Fruit fly (Drosophila melanogaster) whole organism, embryonic: Measurements from ENCODE around the gene Sodh1.

Source experiments
- Aef1 ChIP-seq: fragments of 200-800 bp; sonication (Bioruptor generic); IDR thresholded peaks from 3 replicates; pipeline ENCODE4 v1.3.6; 2022; ENCODE audit warnings: missing biosample characterization, missing genetic modification characterization
- BtbVII ChIP-seq: fragments of 200-800 bp; sonication (Bioruptor generic); optimal IDR thresholded peaks from 3 replicates; lab custom pipeline; 2017; ENCODE audit warnings: missing biosample characterization, mild to moderate bottlenecking, missing genetic modification characterization
- CG1024 ChIP-seq: fragments of 200-800 bp; sonication (Bioruptor generic); IDR thresholded peaks from 2 replicates; pipeline ENCODE4 v1.3.6; 2022; ENCODE audit warnings: missing biosample characterization, missing genetic modification characterization
- CG11504 ChIP-seq: fragments of 200-800 bp; sonication (Bioruptor generic); optimal IDR thresholded peaks from 3 replicates; lab custom pipeline; 2019; ENCODE audit warnings: missing biosample characterization, mild to moderate bottlenecking, missing genetic modification characterization, moderate library complexity
- CG12155 ChIP-seq: fragments of 200-800 bp; sonication (Bioruptor generic); optimal IDR thresholded peaks from 3 replicates; lab custom pipeline; 2016; ENCODE audit warnings: missing biosample characterization, missing genetic modification characterization
- CG13775 ChIP-seq: fragments of 200-800 bp; sonication (Bioruptor generic); optimal IDR thresholded peaks from 3 replicates; lab custom pipeline; 2017; ENCODE audit warnings: missing biosample characterization, mild to moderate bottlenecking, missing genetic modification characterization
- CG14860 ChIP-seq: fragments of 200-800 bp; sonication (Bioruptor generic); IDR thresholded peaks from 3 replicates; pipeline ENCODE4 v1.3.6; 2022; ENCODE audit warnings: missing biosample characterization, missing genetic modification characterization; ENCODE audit not compliant: partially characterized antibody
- CG15073 ChIP-seq: fragments of 200-800 bp; sonication (Bioruptor generic); optimal IDR thresholded peaks from 2 replicates; lab custom pipeline; 2016; ENCODE audit warnings: missing biosample characterization, missing genetic modification characterization
- CG15269 ChIP-seq: fragments of 200-800 bp; sonication (Bioruptor generic); optimal IDR thresholded peaks from 2 replicates; lab custom pipeline; 2018; ENCODE audit warnings: missing biosample characterization, mild to moderate bottlenecking, missing genetic modification characterization, moderate library complexity
- CG15601 ChIP-seq: fragments of 200-800 bp; sonication (Bioruptor generic); optimal IDR thresholded peaks from 3 replicates; lab custom pipeline; 2019; ENCODE audit warnings: missing biosample characterization, mild to moderate bottlenecking, missing genetic modification characterization, moderate library complexity
- CG16779 ChIP-seq: fragments of 200-800 bp; sonication (Bioruptor generic); IDR thresholded peaks from 2 replicates; pipeline ENCODE4 v1.3.6; 2022; ENCODE audit warnings: missing biosample characterization, missing genetic modification characterization
- CG18599 ChIP-seq: fragments of 200-800 bp; sonication (Bioruptor generic); optimal IDR thresholded peaks from 3 replicates; lab custom pipeline; 2017; ENCODE audit warnings: missing biosample characterization, missing genetic modification characterization, mild to moderate bottlenecking, moderate library complexity, missing genetic modification reagents
- CG30403 ChIP-seq: fragments of 200-800 bp; sonication (Bioruptor generic); optimal IDR thresholded peaks from 3 replicates; lab custom pipeline; 2016; ENCODE audit warnings: missing biosample characterization, missing genetic modification characterization
- CG32532 ChIP-seq: fragments of 200-800 bp; sonication (Bioruptor generic); IDR thresholded peaks from 2 replicates; pipeline ENCODE4 v1.3.6; 2022; ENCODE audit warnings: missing biosample characterization, missing genetic modification characterization
- CG34376 ChIP-seq: fragments of 200-800 bp; sonication (Bioruptor generic); optimal IDR thresholded peaks from 2 replicates; lab custom pipeline; 2018; ENCODE audit warnings: missing biosample characterization, mild to moderate bottlenecking, missing genetic modification characterization
- CG4617 ChIP-seq: fragments of 200-800 bp; sonication (Bioruptor generic); optimal IDR thresholded peaks from 3 replicates; lab custom pipeline; 2016; ENCODE audit warnings: missing biosample characterization, missing genetic modification characterization, borderline replicate concordance
- CG7556 ChIP-seq: fragments of 200-800 bp; sonication (Bioruptor generic); optimal IDR thresholded peaks from 2 replicates; lab custom pipeline; 2017; ENCODE audit warnings: missing biosample characterization, mild to moderate bottlenecking, missing genetic modification characterization
- D19A ChIP-seq: fragments of 200-800 bp; optimal IDR thresholded peaks from 3 replicates; lab custom pipeline; 2019; ENCODE audit warnings: missing biosample characterization, mild to moderate bottlenecking, missing genetic modification characterization, moderate library complexity
- Dip3 ChIP-seq: fragments of 200-800 bp; sonication (Bioruptor generic); optimal IDR thresholded peaks from 3 replicates; lab custom pipeline; 2016; ENCODE audit warnings: missing biosample characterization, missing genetic modification characterization
- Fer1 ChIP-seq: fragments of 200-800 bp; sonication (Bioruptor generic); optimal IDR thresholded peaks from 2 replicates; lab custom pipeline; 2017; ENCODE audit warnings: missing biosample characterization, mild to moderate bottlenecking, missing genetic modification characterization
- GATAe ChIP-seq: fragments of 200-800 bp; sonication (Bioruptor generic); conservative IDR thresholded peaks from 2 replicates; pipeline ENCODE4 v1.3.6; 2022; ENCODE audit warnings: missing biosample characterization, missing genetic modification characterization
- H15 ChIP-seq: fragments of 200-800 bp; sonication (Bioruptor generic); IDR thresholded peaks from 3 replicates; pipeline ENCODE4 v1.3.6; 2022; ENCODE audit warnings: missing biosample characterization, missing genetic modification characterization
- HHEX ChIP-seq: fragments of 200-800 bp; sonication (Bioruptor generic); optimal IDR thresholded peaks from 3 replicates; lab custom pipeline; 2017; ENCODE audit warnings: missing biosample characterization, mild to moderate bottlenecking, missing genetic modification characterization, missing genetic modification reagents
- HLH3B ChIP-seq: fragments of 200-800 bp; sonication (Bioruptor generic); IDR thresholded peaks from 2 replicates; pipeline ENCODE4 v1.3.6; 2022; ENCODE audit warnings: missing biosample characterization, missing genetic modification characterization
- HLH4C ChIP-seq: fragments of 200-800 bp; sonication (Bioruptor generic); IDR thresholded peaks from 3 replicates; pipeline ENCODE4 v1.3.6; 2022; ENCODE audit warnings: missing biosample characterization, missing genetic modification characterization; ENCODE audit not compliant: partially characterized antibody
- Hey ChIP-seq: fragments of 200-800 bp; sonication (Bioruptor generic); optimal IDR thresholded peaks from 3 replicates; lab custom pipeline; 2018; ENCODE audit warnings: missing biosample characterization, mild to moderate bottlenecking, missing genetic modification characterization
- HmgD ChIP-seq: fragments of 200-800 bp; sonication (Bioruptor generic); optimal IDR thresholded peaks from 3 replicates; lab custom pipeline; 2016; ENCODE audit warnings: missing biosample characterization, missing genetic modification characterization
- Kr ChIP-seq: fragments of 200-800 bp; sonication (Bioruptor generic); optimal IDR thresholded peaks from 2 replicates; lab custom pipeline; 2017; ENCODE audit warnings: missing biosample characterization, mild to moderate bottlenecking, missing genetic modification characterization
- Lhr ChIP-seq: fragments of 200-800 bp; sonication (Bioruptor generic); optimal IDR thresholded peaks from 3 replicates; lab custom pipeline; 2017; ENCODE audit warnings: mild to moderate bottlenecking, missing biosample characterization, missing genetic modification reagents, missing genetic modification characterization
- Nf-YB ChIP-seq: fragments of 200-800 bp; sonication (Bioruptor generic); optimal IDR thresholded peaks from 3 replicates; lab custom pipeline; 2019; ENCODE audit warnings: missing biosample characterization, mild to moderate bottlenecking, missing genetic modification characterization, moderate library complexity
- Opbp ChIP-seq: fragments of 200-800 bp; sonication (Bioruptor generic); IDR thresholded peaks from 3 replicates; pipeline ENCODE4 v1.3.6; 2022; ENCODE audit warnings: missing biosample characterization, missing genetic modification characterization; ENCODE audit not compliant: partially characterized antibody
- cad ChIP-seq: fragments of >200 bp; optimal IDR thresholded peaks from 2 replicates; lab custom pipeline; 2017; ENCODE audit warnings: missing biosample characterization, missing genetic modification characterization
- chm ChIP-seq: fragments of 200-800 bp; sonication (Bioruptor generic); IDR thresholded peaks from 2 replicates; pipeline ENCODE4 v1.3.6; 2022; ENCODE audit warnings: missing biosample characterization, missing genetic modification characterization
- danr ChIP-seq: fragments of 200-800 bp; sonication (Bioruptor generic); IDR thresholded peaks from 2 replicates; pipeline ENCODE4 v1.3.6; 2022; ENCODE audit warnings: missing biosample characterization, missing genetic modification characterization
- emc ChIP-seq: fragments of 200-800 bp; sonication (Bioruptor generic); optimal IDR thresholded peaks from 2 replicates; lab custom pipeline; 2016; ENCODE audit warnings: missing biosample characterization, missing genetic modification characterization
- fu2 ChIP-seq: fragments of 200-800 bp; sonication (Bioruptor generic); optimal IDR thresholded peaks from 2 replicates; lab custom pipeline; 2016; ENCODE audit warnings: missing biosample characterization, missing genetic modification characterization
- gem ChIP-seq: fragments of 200-800 bp; sonication (Bioruptor generic); optimal IDR thresholded peaks from 2 replicates; lab custom pipeline; 2019; ENCODE audit warnings: missing biosample characterization, mild to moderate bottlenecking, missing genetic modification characterization, moderate library complexity
- gfzf ChIP-seq: fragments of 200-800 bp; sonication (Bioruptor generic); optimal IDR thresholded peaks from 2 replicates; lab custom pipeline; 2016; ENCODE audit warnings: missing biosample characterization, mild to moderate bottlenecking, missing genetic modification characterization, moderate library complexity
- gt ChIP-seq: fragments of 200-800 bp; sonication (Bioruptor generic); IDR thresholded peaks from 2 replicates; pipeline ENCODE4 v1.3.6; 2022; ENCODE audit warnings: missing biosample characterization, missing genetic modification characterization
- ken ChIP-seq: fragments of 200-800 bp; sonication (Bioruptor generic); IDR thresholded peaks from 3 replicates; pipeline ENCODE4 v1.3.6; 2022; ENCODE audit warnings: missing biosample characterization, missing genetic modification characterization
- kni ChIP-seq: fragments of 200-800 bp; sonication (Bioruptor generic); optimal IDR thresholded peaks from 3 replicates; lab custom pipeline; 2017; ENCODE audit warnings: mild to moderate bottlenecking, missing biosample characterization, missing genetic modification reagents, missing genetic modification characterization
- knrl ChIP-seq: fragments of 200-800 bp; sonication (Bioruptor generic); IDR thresholded peaks from 3 replicates; pipeline ENCODE4 v1.3.6; 2022; ENCODE audit warnings: missing biosample characterization, missing genetic modification characterization; ENCODE audit not compliant: partially characterized antibody
- luna ChIP-seq: fragments of 200-800 bp; sonication (Bioruptor generic); optimal IDR thresholded peaks from 2 replicates; lab custom pipeline; 2016; ENCODE audit warnings: missing biosample characterization, missing genetic modification characterization
- mam ChIP-seq: fragments of 200-800 bp; sonication (Bioruptor generic); optimal IDR thresholded peaks from 3 replicates; lab custom pipeline; 2016; ENCODE audit warnings: missing biosample characterization, missing genetic modification characterization
- nom ChIP-seq: fragments of 200-800 bp; sonication (Bioruptor generic); optimal IDR thresholded peaks from 2 replicates; lab custom pipeline; 2017; ENCODE audit warnings: missing biosample characterization, missing genetic modification characterization, mild to moderate bottlenecking, moderate library complexity, missing genetic modification reagents
- ranshi ChIP-seq: fragments of 200-800 bp; sonication (Bioruptor generic); IDR thresholded peaks from 2 replicates; pipeline ENCODE4 v1.3.6; 2022; ENCODE audit warnings: missing biosample characterization, missing genetic modification characterization
- toy ChIP-seq: fragments of 200-800 bp; sonication (Bioruptor generic); IDR thresholded peaks from 2 replicates; pipeline ENCODE4 v1.3.6; 2022; ENCODE audit warnings: missing biosample characterization, missing genetic modification characterization
- trh ChIP-seq: fragments of 200-800 bp; sonication (Bioruptor generic); optimal IDR thresholded peaks from 2 replicates; lab custom pipeline; 2016; ENCODE audit warnings: missing biosample characterization, missing genetic modification characterization
- ttk ChIP-seq: fragments of 200-800 bp; sonication (Bioruptor generic); IDR thresholded peaks from 2 replicates; pipeline ENCODE4 v2.1.2; 2022; ENCODE audit warnings: missing biosample characterization, missing genetic modification characterization
- unc-4 ChIP-seq: fragments of 200-800 bp; sonication (Bioruptor generic); IDR thresholded peaks from 2 replicates; pipeline ENCODE4 v1.3.6; 2022; ENCODE audit warnings: missing biosample characterization, missing genetic modification characterization; ENCODE audit not compliant: partially characterized antibody
- vfl ChIP-seq: fragments of 200-800 bp; sonication (Bioruptor generic); optimal IDR thresholded peaks from 2 replicates; lab custom pipeline; 2016; ENCODE audit warnings: missing biosample characterization, missing genetic modification characterization

Gene Sodh1

dm6 chr3R:7075712-7076183 lies 23.6 kb downstream of the Sodh1 start (continued):
- peak; percentile 97 for TF ChIP-seq CG18599 (GFP tag; lab: Kevin White, UChicago)
- TF ChIP-seq CG7556 (GFP tag; lab: Kevin White, UChicago), result peak; percentile 87
- TF ChIP-seq ken (GFP tag; lab: Robert Waterston, UW), result no peak
- peak; percentile 86 for TF ChIP-seq HHEX
- TF ChIP-seq CG14860 (GFP tag; lab: Robert Waterston, UW), result no peak
- peak; percentile 86 for TF ChIP-seq CG34376
- TF ChIP-seq Kr, result no peak
- peak; percentile 76 for TF ChIP-seq CG15601 (tag; lab: Kevin White, UChicago)
- no peak for TF ChIP-seq cad (GFP tag; lab: Kevin White, UChicago)
- TF ChIP-seq HLH3B, result no peak
- TF ChIP-seq CG13775 (GFP tag; lab: Kevin White, UChicago), result peak; percentile 87
- TF ChIP-seq D19A (tag; lab: Kevin White, UChicago), result peak; percentile 88
- peak; percentile 34 for TF ChIP-seq CG15073 (GFP tag; lab: Kevin White, UChicago)
- TF ChIP-seq CG30403 (GFP tag; lab: Kevin White, UChicago), result peak; percentile 91
- peak; percentile 91 for TF ChIP-seq BtbVII (GFP tag; lab: Kevin White, UChicago)
- TF ChIP-seq gt, result no peak
- TF ChIP-seq toy, result no peak
- TF ChIP-seq CG16779 (GFP tag; lab: Robert Waterston, UW), result no peak
- TF ChIP-seq mam (GFP tag; lab: Kevin White, UChicago), result peak; percentile 95
- peak; percentile 89 for TF ChIP-seq CG15269 (tag; lab: Kevin White, UChicago)
- peak; percentile 54 for TF ChIP-seq HmgD (GFP tag; lab: Kevin White, UChicago)
- no peak for TF ChIP-seq knrl (GFP tag; lab: Robert Waterston, UW)
- peak; percentile 75 for TF ChIP-seq emc (GFP tag; lab: Kevin White, UChicago)
- TF ChIP-seq trh (GFP tag; lab: Kevin White, UChicago), result peak; percentile 54
- no peak for TF ChIP-seq Aef1
- peak; percentile 61 for TF ChIP-seq Nf-YB (GFP tag; lab: Kevin White, UChicago)
- peak; percentile 91 for TF ChIP-seq fu2 (GFP tag; lab: Kevin White, UChicago)
- no peak for TF ChIP-seq chm (GFP tag; lab: Robert Waterston, UW)
- TF ChIP-seq nom (GFP tag; lab: Kevin White, UChicago), result peak; percentile 83
- no peak for TF ChIP-seq Opbp (GFP tag; lab: Robert Waterston, UW)
- TF ChIP-seq danr (GFP tag; lab: Robert Waterston, UW), result no peak
- TF ChIP-seq unc-4, result no peak
- TF ChIP-seq CG32532 (GFP tag; lab: Robert Waterston, UW), result no peak
- peak; percentile 74 for TF ChIP-seq luna (GFP tag; lab: Kevin White, UChicago)
- peak; percentile 48 for TF ChIP-seq CG4617
- no peak for TF ChIP-seq GATAe (GFP tag; lab: Robert Waterston, UW)
- TF ChIP-seq CG11504, result peak; percentile 94
- TF ChIP-seq HLH4C (GFP tag; lab: Robert Waterston, UW), result no peak
- peak; percentile 94 for TF ChIP-seq Fer1 (GFP tag; lab: Kevin White, UChicago)
- TF ChIP-seq gfzf (GFP tag; lab: Kevin White, UChicago), result no peak
- TF ChIP-seq H15 (GFP tag; lab: Robert Waterston, UW), result no peak
- TF ChIP-seq CG12155 (GFP tag; lab: Kevin White, UChicago), result peak; percentile 83
- peak; percentile 31 for TF ChIP-seq Hey (tag; lab: Kevin White, UChicago)
- TF ChIP-seq Dip3 (GFP tag; lab: Kevin White, UChicago), result peak; percentile 86
- no peak for TF ChIP-seq ranshi
- TF ChIP-seq vfl (GFP tag; lab: Kevin White, UChicago), result peak; percentile 76
- TF ChIP-seq CG1024 (GFP tag; lab: Robert Waterston, UW), result no peak
- peak; percentile 56 for TF ChIP-seq Lhr
- peak; percentile 91 for TF ChIP-seq gem
- TF ChIP-seq kni (GFP tag; lab: Kevin White, UChicago), result no peak
- no peak for TF ChIP-seq ttk (GFP tag; lab: Robert Waterston, UW)
